Worm (Caenorhabditis elegans) whole organism, midembryonic: ENCODE data around the gene srz-56.

Source experiments
- cog-1 ChIP-seq: sonication (generic microtip); optimal IDR thresholded peaks from 2 replicates; lab custom pipeline; 2016; ENCODE audit warnings: missing genetic modification characterization, missing compliant biosample characterization
- ztf-29 ChIP-seq: fragments of 200-800 bp; sonication (Bioruptor generic); IDR thresholded peaks from 2 replicates; pipeline ENCODE4 v1.3.6; 2022; ENCODE audit warnings: missing genetic modification reagents, missing genetic modification characterization, missing compliant biosample characterization

DNA sequence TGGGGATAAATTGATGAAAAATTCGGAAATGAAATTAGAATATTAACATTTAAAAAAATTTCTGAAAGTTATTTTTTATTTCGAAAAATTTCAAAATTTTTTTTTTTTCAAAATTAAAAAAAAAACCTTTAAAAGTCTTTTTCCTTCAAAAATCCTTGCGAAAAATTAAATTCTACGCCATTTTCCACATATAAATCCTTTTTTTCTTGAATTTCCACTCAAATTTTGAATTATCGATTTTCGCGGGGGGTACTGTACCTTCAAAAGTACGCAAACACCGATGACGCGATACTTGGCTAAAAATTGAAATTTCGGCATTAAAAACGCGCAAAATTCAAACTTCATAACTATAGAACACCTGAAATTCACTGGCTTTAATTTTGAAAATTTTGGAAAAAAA, 30.0 kb upstream of the srz-56 start:
- no peak for TF ChIP-seq ztf-29 (GFP tag; lab: Robert Waterston, UW)
- no peak for TF ChIP-seq cog-1 (tag; lab: Kevin White, UChicago)
